Fruit fly (Drosophila melanogaster): ENCODE results near the gene CG1896.

DNA sequence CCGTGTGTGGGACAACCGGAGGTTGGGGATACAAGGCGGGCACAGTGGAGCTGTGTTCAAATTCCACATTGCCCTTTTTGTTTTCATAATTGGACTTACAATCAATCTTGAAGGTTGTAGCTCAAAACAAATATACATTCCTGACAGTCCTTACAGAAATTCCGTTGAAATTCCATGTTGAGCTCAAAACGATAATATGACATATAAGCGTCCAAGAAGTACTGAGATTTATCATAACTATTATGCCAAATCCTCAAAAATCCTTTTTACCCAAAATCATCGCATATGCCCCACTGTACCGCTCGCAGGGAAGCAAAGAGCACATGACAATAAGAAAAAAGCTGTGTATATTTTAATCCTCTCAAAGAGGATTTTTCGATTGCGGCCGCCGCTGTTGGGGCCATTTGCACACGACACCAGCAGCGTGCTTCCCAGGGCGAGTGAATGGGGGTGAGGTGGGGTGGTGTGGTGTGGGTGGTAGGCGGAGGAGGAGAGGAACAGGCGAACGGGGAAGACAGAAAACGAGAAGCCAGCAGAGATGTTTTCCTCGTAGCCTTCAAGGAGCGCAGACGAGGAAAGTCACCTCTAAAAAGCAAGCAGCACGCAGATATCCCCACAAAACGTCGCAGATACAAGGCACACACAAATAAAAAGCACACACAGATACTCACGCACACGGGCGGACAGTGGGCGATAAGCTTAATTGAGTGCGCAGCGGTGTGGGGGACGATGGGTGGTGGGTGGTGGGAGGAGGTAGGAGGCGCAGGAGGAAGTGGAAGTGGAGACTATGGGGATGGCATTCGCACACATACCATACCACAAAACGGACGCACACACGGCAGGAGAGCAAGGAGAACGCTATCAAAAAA is 26.5 kb upstream of the CG1896 start:
- TF ChIP-seq psq (optimal IDR thresholded peaks at IDR 0.05) (no peak), pan (optimal IDR thresholded peaks at IDR 0.05) (no peak), EcR (GFP tag; optimal IDR thresholded peaks at IDR 0.05) (no peak), usp (GFP tag; optimal IDR thresholded peaks at IDR 0.05) (no peak)
